Fruit fly (Drosophila melanogaster): ENCODE data around the gene Tmtc1.

Gene Tmtc1

DNA sequence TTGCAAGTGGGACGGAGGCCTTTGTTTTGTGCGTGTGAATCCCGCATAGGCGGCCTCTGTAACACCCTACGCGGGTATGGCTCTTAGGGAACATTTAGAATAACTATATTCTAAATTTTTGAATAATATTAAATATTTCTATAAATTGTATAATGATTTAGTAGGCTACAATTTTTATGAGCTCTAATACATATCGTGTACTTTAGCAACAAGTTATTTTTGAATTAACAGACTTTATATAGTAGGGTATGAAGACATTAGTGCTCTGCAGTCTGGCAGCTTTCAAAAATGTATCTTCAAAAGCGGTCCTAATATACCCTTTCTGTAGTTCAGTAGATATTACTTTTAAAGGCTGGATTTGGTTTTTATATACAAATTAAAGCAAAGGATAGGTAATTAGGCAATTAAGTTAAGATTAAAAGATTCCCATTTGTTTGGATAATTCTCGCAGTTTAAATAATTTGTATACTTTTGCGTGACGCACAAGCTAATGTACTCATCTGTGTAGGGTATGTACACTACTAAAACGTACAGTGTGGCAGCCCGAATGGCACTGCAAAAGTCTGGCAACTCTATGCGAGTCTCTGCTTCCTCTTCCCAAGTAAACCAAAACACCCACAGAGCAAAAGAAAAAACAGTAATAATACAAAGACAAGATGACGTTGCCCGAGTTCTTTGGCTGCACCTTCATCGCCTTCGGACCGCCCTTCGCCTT lies 88.3 kb downstream of the Tmtc1 start, which contains the start of the genes Snx21 and aph-1 (continued):
- TF ChIP-seq lbe (GFP tag; optimal IDR thresholded peaks at IDR 0.05) (peak; percentile 88), Hr78 (GFP tag; optimal IDR thresholded peaks at IDR 0.05) (peak in 1 of 2 experiments; percentile 58), slou (GFP tag; optimal IDR thresholded peaks at IDR 0.05) (peak; percentile 84), jumu (GFP tag; optimal IDR thresholded peaks at IDR 0.05) (peak; percentile 87), CG10321 (GFP tag; IDR thresholded peaks at IDR 0.05) (peak; percentile 61), Oaz (GFP tag; IDR thresholded peaks at IDR 0.05) (peak; percentile 80), CG17612 (GFP tag; IDR thresholded peaks at IDR 0.05) (peak; percentile 60; the same call in 1 of the 2 replicates), cato (GFP tag; optimal IDR thresholded peaks at IDR 0.05; ENCODE audit: borderline replicate concordance) (peak; percentile 90), CG16813 (GFP tag; IDR thresholded peaks at IDR 0.05; ENCODE audit: partially characterized antibody) (peak; percentile 18; the same call in 1 of the 3 replicates), CG9797 (GFP tag; optimal IDR thresholded peaks at IDR 0.05) (peak; percentile 13), CG14965 (GFP tag; optimal IDR thresholded peaks at IDR 0.05; ENCODE audit: borderline replicate concordance) (no peak), CG33213 (GFP tag; optimal IDR thresholded peaks at IDR 0.05) (peak; percentile 62), lilli (GFP tag; optimal IDR thresholded peaks at IDR 0.05) (peak; percentile 92), GATAe (GFP tag; conservative IDR thresholded peaks at IDR 0.05) (peak; percentile 80), Ets65A (GFP tag) (peak; percentile 97), NFAT (GFP tag; IDR thresholded peaks at IDR 0.05) (peak; percentile 87), Stat92E (GFP tag; optimal IDR thresholded peaks at IDR 0.05) (peak in 1 of 3 experiments; percentile 71), CG14014 (GFP tag; IDR thresholded peaks at IDR 0.05) (peak; percentile 85), CG10209 (GFP tag; optimal IDR thresholded peaks at IDR 0.05) (peak; percentile 92), CG12236 (GFP tag; optimal IDR thresholded peaks at IDR 0.05) (peak; percentile 54), fd102C (GFP tag; optimal IDR thresholded peaks at IDR 0.05) (peak; percentile 28), amos (GFP tag; IDR thresholded peaks at IDR 0.05; ENCODE audit: partially characterized antibody) (peak; percentile 40; the same call in 1 of the 2 replicates), CG7556 (GFP tag; optimal IDR thresholded peaks at IDR 0.05) (peak; percentile 92), CTCF (GFP tag; optimal IDR thresholded peaks at IDR 0.05) (peak; percentile 49), CG9876 (GFP tag; optimal IDR thresholded peaks at IDR 0.05) (peak; percentile 82), CG31441 (GFP tag; IDR thresholded peaks at IDR 0.05) (peak; percentile 94), crc (GFP tag; optimal IDR thresholded peaks at IDR 0.05) (peak; percentile 74), Ravus (GFP tag; IDR thresholded peaks at IDR 0.05) (peak; percentile 65), hkb (optimal IDR thresholded peaks at IDR 0.05) (peak; percentile 40), hkb (GFP tag; IDR thresholded peaks at IDR 0.05) (peak; percentile 91), CG8281 (tag; optimal IDR thresholded peaks at IDR 0.05) (peak; percentile 80), Ada2b (GFP tag; IDR thresholded peaks at IDR 0.05) (peak; percentile 74), vfl (GFP tag; optimal IDR thresholded peaks at IDR 0.05) (peak; percentile 88), CG10366 (GFP tag; IDR thresholded peaks at IDR 0.05) (peak; percentile 85), Bteb2 (GFP tag; optimal IDR thresholded peaks at IDR 0.05) (peak; percentile 79), gfzf (GFP tag; optimal IDR thresholded peaks at IDR 0.05) (peak; percentile 21), CG11695 (GFP tag; IDR thresholded peaks at IDR 0.05) (peak; percentile 93), Chrac-16 (GFP tag; optimal IDR thresholded peaks at IDR 0.05) (peak; percentile 93), ap (GFP tag; IDR thresholded peaks at IDR 0.05) (peak; percentile 63), hbn (GFP tag; IDR thresholded peaks at IDR 0.05; ENCODE audit: partially characterized antibody) (no peak), CG13424 (tag; optimal IDR thresholded peaks at IDR 0.05) (peak; percentile 94), ewg (GFP tag; optimal IDR thresholded peaks at IDR 0.05) (peak; percentile 83), CG34224 (GFP tag; IDR thresholded peaks at IDR 0.05; ENCODE audit: partially characterized antibody) (no peak), tgo (GFP tag; IDR thresholded peaks at IDR 0.05) (peak; percentile 90), CG17359 (tag; optimal IDR thresholded peaks at IDR 0.05) (peak; percentile 92), cg (GFP tag; optimal IDR thresholded peaks at IDR 0.05) (no peak), CG10147 (GFP tag; optimal IDR thresholded peaks at IDR 0.05) (peak; percentile 91), run (tag; optimal IDR thresholded peaks at IDR 0.05) (peak; percentile 83), CG12219 (GFP tag; optimal IDR thresholded peaks at IDR 0.05) (peak; percentile 83)
